Fruit fly (Drosophila melanogaster): ENCODE data around the gene para.

The para gene

DNA sequence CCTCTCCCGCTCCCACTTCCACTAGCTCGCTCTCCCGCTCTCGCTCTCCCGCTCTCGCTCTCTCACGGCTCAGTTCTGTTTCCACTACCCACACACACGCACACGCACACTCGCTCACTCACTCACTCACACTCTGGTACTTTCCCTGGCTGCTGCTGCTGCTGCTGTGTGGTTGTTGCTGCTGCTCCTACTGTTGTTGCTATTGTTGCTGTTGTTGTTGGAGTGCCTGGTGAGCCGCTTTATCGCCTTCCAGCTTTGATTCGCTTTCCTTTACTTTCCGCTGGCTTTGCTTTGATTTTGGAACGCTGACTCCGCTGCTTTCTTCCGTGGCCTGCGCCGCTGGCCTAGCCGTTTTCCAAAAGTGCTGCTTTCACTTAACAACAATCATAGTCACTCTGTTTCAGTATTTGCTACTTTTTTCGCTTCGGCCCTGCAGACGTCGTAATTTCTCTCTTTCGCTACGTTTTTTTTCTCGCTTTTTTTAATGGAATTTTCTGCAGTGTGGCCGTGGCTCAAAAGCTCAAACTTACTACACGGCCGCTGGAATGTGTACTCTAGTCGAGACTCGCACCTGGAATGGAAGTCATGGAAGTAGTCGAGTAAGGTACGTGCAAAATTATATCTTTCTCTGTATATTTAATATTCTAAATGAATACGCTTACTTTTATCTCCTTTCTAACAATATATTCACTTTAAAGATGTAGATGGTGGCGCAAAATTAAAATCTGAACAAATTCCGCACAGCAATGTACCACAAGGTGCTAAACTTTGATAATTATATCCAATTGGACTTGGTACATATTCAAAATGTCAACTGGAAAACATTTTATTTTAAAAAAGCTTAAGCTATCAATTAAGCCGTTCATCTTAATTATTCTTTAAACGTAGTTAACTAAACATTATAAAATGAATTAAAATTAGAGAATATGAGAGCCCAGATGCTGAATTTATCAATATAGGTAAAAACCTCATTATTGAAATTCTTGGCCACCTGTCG lies 26.9 kb upstream of the para start, which contains the start of gene Pp2B-14D (continued):
- TF ChIP-seq CG2116 (GFP tag; optimal IDR thresholded peaks at IDR 0.05) (peak; percentile 5), CG9797 (GFP tag; optimal IDR thresholded peaks at IDR 0.05) (peak; percentile 62), gfzf (GFP tag; optimal IDR thresholded peaks at IDR 0.05) (peak; percentile 87), CG4617 (GFP tag; optimal IDR thresholded peaks at IDR 0.05; ENCODE audit: borderline replicate concordance) (peak; percentile 53), fru (optimal IDR thresholded peaks at IDR 0.05) (no peak), Aef1 (GFP tag; IDR thresholded peaks at IDR 0.05) (peak; percentile 34; the same call in 1 of the 3 replicates), CG34224 (GFP tag; IDR thresholded peaks at IDR 0.05; ENCODE audit: partially characterized antibody) (no peak), CG1832 (GFP tag; optimal IDR thresholded peaks at IDR 0.05) (peak; percentile 72), CG2120 (GFP tag; optimal IDR thresholded peaks at IDR 0.05) (peak; percentile 16), phol (tag; optimal IDR thresholded peaks at IDR 0.05) (peak; percentile 27), MBD-R2 (GFP tag; IDR thresholded peaks at IDR 0.05) (peak; percentile 30; the same call in 1 of the 2 replicates), Myb (GFP tag; optimal IDR thresholded peaks at IDR 0.05) (peak; percentile 10), chinmo (GFP tag; IDR thresholded peaks at IDR 0.05; ENCODE audit: partially characterized antibody) (0 out of 4 replicates have a peak, but pooled peaks have one; percentile 64), Hmr (GFP tag; optimal IDR thresholded peaks at IDR 0.05) (peak; percentile 20), Pdp1 (GFP tag; optimal IDR thresholded peaks at IDR 0.05) (peak in 1 of 2 experiments; percentile 17), TFAM (GFP tag; optimal IDR thresholded peaks at IDR 0.05) (no peak), CG42726 (GFP tag; IDR thresholded peaks at IDR 0.05; ENCODE audit: partially characterized antibody) (0 out of 2 replicates have a peak, but pooled peaks have one; percentile 13), Mrtf (GFP tag; IDR thresholded peaks at IDR 0.05) (no peak), CG14710 (tag; optimal IDR thresholded peaks at IDR 0.05) (peak; percentile 14), Abd-B (GFP tag; optimal IDR thresholded peaks at IDR 0.05) (no peak), Dfd (GFP tag; optimal IDR thresholded peaks at IDR 0.05) (peak in 1 of 2 experiments; percentile 13), CG5245 (GFP tag; optimal IDR thresholded peaks at IDR 0.05) (no peak), Opbp (GFP tag; IDR thresholded peaks at IDR 0.05; ENCODE audit: partially characterized antibody) (0 out of 3 replicates have a peak, but pooled peaks have one; percentile 40), CG13624 (GFP tag; optimal IDR thresholded peaks at IDR 0.05) (peak; percentile 1), CG17802 (tag; optimal IDR thresholded peaks at IDR 0.05) (no peak), gem (tag; optimal IDR thresholded peaks at IDR 0.05) (peak; percentile 22), bsh (GFP tag; optimal IDR thresholded peaks at IDR 0.05) (peak in 1 of 2 experiments; percentile 27), BEAF-32 (GFP tag; optimal IDR thresholded peaks at IDR 0.05) (peak; percentile 41), Nf-YC (tag; optimal IDR thresholded peaks at IDR 0.05) (peak; percentile 18), CTCF (GFP tag; optimal IDR thresholded peaks at IDR 0.05) (peak; percentile 57), caup (GFP tag; optimal IDR thresholded peaks at IDR 0.05; ENCODE audit: severe bottlenecking) (peak; percentile 5), Sin3A (optimal IDR thresholded peaks at IDR 0.05) (peak; percentile 15), zf30C (GFP tag; optimal IDR thresholded peaks at IDR 0.05) (peak; percentile 73), nerfin-1 (tag; optimal IDR thresholded peaks at IDR 0.05) (peak; percentile 45), Lhr (GFP tag; optimal IDR thresholded peaks at IDR 0.05) (peak; percentile 23), Stat92E (GFP tag; optimal IDR thresholded peaks at IDR 0.05) (peak in 1 of 3 experiments; percentile 1), MESR4 (GFP tag; optimal IDR thresholded peaks at IDR 0.05) (peak; percentile 75), CG4360 (GFP tag; IDR thresholded peaks at IDR 0.05) (peak; percentile 99), trem (tag; optimal IDR thresholded peaks at IDR 0.05) (peak; percentile 1), sr (GFP tag; IDR thresholded peaks at IDR 0.05) (no peak; the same call in 2 of the 3 replicates), insv (GFP tag; optimal IDR thresholded peaks at IDR 0.05) (peak in 1 of 2 experiments; percentile 88), nau (GFP tag; optimal IDR thresholded peaks at IDR 0.05) (peak; percentile 13), CG7963 (GFP tag; IDR thresholded peaks at IDR 0.05; ENCODE audit: partially characterized antibody) (no peak), Xbp1 (GFP tag; optimal IDR thresholded peaks at IDR 0.05) (no peak), CG34422 (GFP tag; IDR thresholded peaks at IDR 0.05) (no peak), sna (GFP tag; IDR thresholded peaks at IDR 0.05; ENCODE audit: partially characterized antibody) (no peak)

Measured in whole organism, embryonic.